ENCODE assay signal across 2 worm cellular contexts in genomic region chrX:3470307-3470706, ce11.
A peak's percentile ranks its signal among the peaks of the same experiment; 100 is the strongest.
TF ChIP-seq lines count a peak whose summit lies in the region.

No protein-coding gene starts in this region.

TF ChIP-seq in whole organism, L1 larva, 84 proteins besides CTCF, POLR2A, EP300 and RAD21:
- TF ChIP-seq nhr-12 (tag; optimal IDR thresholded peaks at IDR 0.05; lab: Kevin White, UChicago) (no peak), lin-15B (tag; optimal IDR thresholded peaks at IDR 0.05; lab: Kevin White, UChicago) (no peak), ets-5 (GFP tag; IDR thresholded peaks at IDR 0.05; lab: Robert Waterston, UW) (0 out of 2 replicates have a peak, but pooled peaks have one; percentile 8), fkh-8 (tag; optimal IDR thresholded peaks at IDR 0.05; lab: Kevin White, UChicago) (no peak), rnt-1 (tag; optimal IDR thresholded peaks at IDR 0.05; lab: Kevin White, UChicago) (no peak), nhr-237 (tag; optimal IDR thresholded peaks at IDR 0.05; lab: Kevin White, UChicago) (no peak), irx-1 (tag; optimal IDR thresholded peaks at IDR 0.05; lab: Kevin White, UChicago) (no peak), hlh-4 (tag; optimal IDR thresholded peaks at IDR 0.05; lab: Kevin White, UChicago) (no peak), ztf-11 (tag; optimal IDR thresholded peaks at IDR 0.05; lab: Kevin White, UChicago) (peak in 1 of 2 experiments; percentile 15), elt-2 (tag; optimal IDR thresholded peaks at IDR 0.05; lab: Kevin White, UChicago) (no peak)

TF ChIP-seq in whole organism, L3 larva, 47 proteins besides CTCF, POLR2A, EP300 and RAD21:
- TF ChIP-seq lin-39 (tag; optimal IDR thresholded peaks at IDR 0.05; lab: Kevin White, UChicago), result peak; percentile 82
- TF ChIP-seq elt-1 (tag; optimal IDR thresholded peaks at IDR 0.05; lab: Kevin White, UChicago), result no peak

Comparison
In these comparisons a context has a peak if more than half of its experiments do, and no peak if none do; other contexts are left out.
1. Of the 26 proteins assayed by ChIP-seq in both whole organism, L1 larva and whole organism, L3 larva: peak only in whole organism, L1 larva: none; only in whole organism, L3 larva: lin-39; in both: none; in neither: 24; mixed calls (peak in some experiments, not most) for 1.